Fruit fly (Drosophila melanogaster) whole organism, embryonic: ENCODE results near the gene tws.

Experiments used
- B-H2 ChIP-seq: fragments of 200-800 bp; sonication (Bioruptor generic); optimal IDR thresholded peaks from 2 replicates; lab custom pipeline; 2018; ENCODE audit warnings: missing biosample characterization, mild to moderate bottlenecking, missing genetic modification characterization
- CG1024 ChIP-seq: fragments of 200-800 bp; sonication (Bioruptor generic); IDR thresholded peaks from 2 replicates; pipeline ENCODE4 v1.3.6; 2022; ENCODE audit warnings: missing biosample characterization, missing genetic modification characterization
- CG11504 ChIP-seq: fragments of 200-800 bp; sonication (Bioruptor generic); optimal IDR thresholded peaks from 3 replicates; lab custom pipeline; 2019; ENCODE audit warnings: missing biosample characterization, mild to moderate bottlenecking, missing genetic modification characterization, moderate library complexity
- CG12071 ChIP-seq: fragments of 200-800 bp; sonication (Bioruptor generic); optimal IDR thresholded peaks from 3 replicates; lab custom pipeline; 2018; ENCODE audit warnings: missing biosample characterization, mild to moderate bottlenecking, missing genetic modification characterization
- CG13624 ChIP-seq: fragments of 200-800 bp; sonication (Bioruptor generic); optimal IDR thresholded peaks from 2 replicates; lab custom pipeline; 2016; ENCODE audit warnings: missing biosample characterization, missing genetic modification characterization
- CG15479 ChIP-seq: fragments of 200-800 bp; sonication (Bioruptor generic); optimal IDR thresholded peaks from 3 replicates; lab custom pipeline; 2019; ENCODE audit warnings: missing biosample characterization, mild to moderate bottlenecking, missing genetic modification characterization, moderate library complexity
- CG15514 ChIP-seq: fragments of 200-800 bp; sonication (Bioruptor generic); optimal IDR thresholded peaks from 3 replicates; lab custom pipeline; 2017; ENCODE audit warnings: missing biosample characterization, missing genetic modification characterization, mild to moderate bottlenecking, moderate library complexity, missing genetic modification reagents
- CG16779 ChIP-seq: fragments of 200-800 bp; sonication (Bioruptor generic); IDR thresholded peaks from 2 replicates; pipeline ENCODE4 v1.3.6; 2022; ENCODE audit warnings: missing biosample characterization, missing genetic modification characterization
- CG2129 ChIP-seq: fragments of 200-800 bp; sonication (Bioruptor generic); IDR thresholded peaks from 2 replicates; pipeline ENCODE4 v1.3.6; 2022; ENCODE audit warnings: missing biosample characterization, missing genetic modification characterization; ENCODE audit not compliant: partially characterized antibody
- CG2875 ChIP-seq: fragments of 200-800 bp; sonication (Bioruptor generic); optimal IDR thresholded peaks from 2 replicates; lab custom pipeline; 2017; ENCODE audit warnings: missing biosample characterization, mild to moderate bottlenecking, missing genetic modification characterization, missing genetic modification reagents
- CG3065 ChIP-seq: fragments of 200-800 bp; sonication (Bioruptor generic); optimal IDR thresholded peaks from 2 replicates; lab custom pipeline; 2016; ENCODE audit warnings: missing biosample characterization, missing genetic modification characterization
- CG31224 ChIP-seq: fragments of 200-800 bp; sonication (Bioruptor generic); IDR thresholded peaks from 2 replicates; pipeline ENCODE4 v1.3.6; 2022; ENCODE audit warnings: missing biosample characterization, missing genetic modification characterization
- CG31365 ChIP-seq: fragments of 200-800 bp; sonication (Bioruptor generic); optimal IDR thresholded peaks from 2 replicates; lab custom pipeline; 2018; ENCODE audit warnings: missing biosample characterization, mild to moderate bottlenecking, missing genetic modification characterization
- CG6791 ChIP-seq: fragments of 200-800 bp; sonication (Bioruptor generic); IDR thresholded peaks from 3 replicates; pipeline ENCODE4 v1.3.6; 2022; ENCODE audit warnings: missing biosample characterization, missing genetic modification characterization; ENCODE audit not compliant: partially characterized antibody
- CG7372 ChIP-seq: fragments of 200-800 bp; sonication (Bioruptor generic); IDR thresholded peaks from 2 replicates; pipeline ENCODE4 v1.3.6; 2022; ENCODE audit warnings: missing biosample characterization, missing genetic modification characterization
- CG7745 ChIP-seq: fragments of 200-800 bp; sonication (Bioruptor generic); optimal IDR thresholded peaks from 2 replicates; lab custom pipeline; 2018; ENCODE audit warnings: missing biosample characterization, mild to moderate bottlenecking, missing genetic modification characterization, moderate library complexity
- CG8281 ChIP-seq: fragments of 200-800 bp; sonication (Bioruptor generic); optimal IDR thresholded peaks from 2 replicates; lab custom pipeline; 2018; ENCODE audit warnings: missing biosample characterization, mild to moderate bottlenecking, missing genetic modification characterization, moderate library complexity
- CG8478 ChIP-seq: fragments of >200 bp; optimal IDR thresholded peaks from 2 replicates; lab custom pipeline; 2018
- CG8924 ChIP-seq: fragments of 200-800 bp; optimal IDR thresholded peaks from 3 replicates; lab custom pipeline; 2019; ENCODE audit warnings: missing biosample characterization, mild to moderate bottlenecking, missing genetic modification characterization, moderate library complexity
- CG9437 ChIP-seq: fragments of 200-800 bp; sonication (Bioruptor generic); optimal IDR thresholded peaks from 2 replicates; lab custom pipeline; 2018; ENCODE audit warnings: missing biosample characterization, mild to moderate bottlenecking, missing genetic modification characterization
- CG9609 ChIP-seq: fragments of 200-800 bp; sonication (Bioruptor generic); optimal IDR thresholded peaks from 3 replicates; lab custom pipeline; 2016; ENCODE audit warnings: missing biosample characterization, missing genetic modification characterization
- CTCF ChIP-seq: fragments of 200-800 bp; sonication (Bioruptor generic); optimal IDR thresholded peaks from 2 replicates; lab custom pipeline; 2017; ENCODE audit warnings: missing biosample characterization, mild to moderate bottlenecking, missing genetic modification characterization, moderate library complexity
- Chrac-16 ChIP-seq: fragments of 200-800 bp; sonication (Bioruptor generic); optimal IDR thresholded peaks from 3 replicates; lab custom pipeline; 2016; ENCODE audit warnings: missing biosample characterization, missing genetic modification characterization
- CkIIα-i1 ChIP-seq: fragments of 200-800 bp; sonication (Bioruptor generic); IDR thresholded peaks from 2 replicates; pipeline ENCODE4 v1.3.6; 2022; ENCODE audit warnings: missing biosample characterization, missing genetic modification characterization
- D19A ChIP-seq: fragments of 200-800 bp; optimal IDR thresholded peaks from 3 replicates; lab custom pipeline; 2019; ENCODE audit warnings: missing biosample characterization, mild to moderate bottlenecking, missing genetic modification characterization, moderate library complexity
- Dfd ChIP-seq, 2 experiments: fragments of >200 bp; optimal IDR thresholded peaks; 2 replicates each; lab custom pipeline; 2017; ENCODE audit warnings: missing biosample characterization in 2 of 2, missing genetic modification characterization in 2 of 2
- HLH54F ChIP-seq: fragments of 200-800 bp; sonication (Bioruptor generic); optimal IDR thresholded peaks from 3 replicates; lab custom pipeline; 2016; ENCODE audit warnings: missing biosample characterization, missing genetic modification characterization
- Hr3 ChIP-seq: fragments of 200-800 bp; sonication (Bioruptor generic); optimal IDR thresholded peaks from 3 replicates; lab custom pipeline; 2016; ENCODE audit warnings: missing biosample characterization, missing genetic modification characterization
- Jarid2 ChIP-seq: fragments of 200-800 bp; sonication (Bioruptor generic); optimal IDR thresholded peaks from 3 replicates; lab custom pipeline; 2017; ENCODE audit warnings: mild to moderate bottlenecking, missing biosample characterization, missing genetic modification reagents, missing genetic modification characterization
- Ravus ChIP-seq: fragments of 200-800 bp; sonication (Bioruptor generic); IDR thresholded peaks from 2 replicates; pipeline ENCODE4 v1.3.6; 2022; ENCODE audit warnings: missing biosample characterization, missing genetic modification characterization
- Sry-β ChIP-seq: fragments of 200-800 bp; sonication (Bioruptor generic); optimal IDR thresholded peaks from 2 replicates; lab custom pipeline; 2018; ENCODE audit warnings: missing biosample characterization, mild to moderate bottlenecking, missing genetic modification characterization, moderate library complexity
- Xbp1 ChIP-seq: fragments of 200-800 bp; sonication (Bioruptor generic); optimal IDR thresholded peaks from 3 replicates; lab custom pipeline; 2016; ENCODE audit warnings: missing biosample characterization, mild to moderate bottlenecking, missing genetic modification characterization
- ap ChIP-seq: fragments of 200-800 bp; sonication (Bioruptor generic); IDR thresholded peaks from 2 replicates; pipeline ENCODE4 v1.3.6; 2022; ENCODE audit warnings: missing biosample characterization, missing genetic modification characterization
- bab2 ChIP-seq: fragments of 200-800 bp; sonication (Bioruptor generic); optimal IDR thresholded peaks from 2 replicates; lab custom pipeline; 2016; ENCODE audit warnings: missing biosample characterization, missing genetic modification characterization
- bsh ChIP-seq, 2 experiments: fragments of 200-800 bp; sonication (Bioruptor generic); optimal IDR thresholded peaks; 2 replicates each; lab custom pipeline; 2017 to 2018; ENCODE audit warnings: mild to moderate bottlenecking in 2 of 2, missing biosample characterization in 2 of 2, missing genetic modification characterization in 2 of 2, moderate library complexity in 1 of 2
- cas ChIP-seq: fragments of 200-800 bp; sonication (Bioruptor generic); IDR thresholded peaks from 2 replicates; pipeline ENCODE4 v1.3.6; 2022; ENCODE audit warnings: missing biosample characterization, missing genetic modification characterization
- dimm ChIP-seq: fragments of 200-800 bp; sonication (Bioruptor generic); IDR thresholded peaks from 2 replicates; pipeline ENCODE4 v1.3.6; 2022; ENCODE audit warnings: missing biosample characterization, missing genetic modification characterization
- dmrt99B ChIP-seq: fragments of 200-800 bp; sonication (Bioruptor generic); optimal IDR thresholded peaks from 2 replicates; lab custom pipeline; 2018; ENCODE audit warnings: missing biosample characterization, mild to moderate bottlenecking, missing genetic modification characterization, moderate library complexity
- ewg ChIP-seq: fragments of 200-800 bp; sonication (Bioruptor generic); optimal IDR thresholded peaks from 3 replicates; lab custom pipeline; 2017; ENCODE audit warnings: mild to moderate bottlenecking, missing biosample characterization, missing genetic modification reagents, missing genetic modification characterization
- eyg ChIP-seq: fragments of 200-800 bp; sonication (Bioruptor generic); optimal IDR thresholded peaks from 3 replicates; lab custom pipeline; 2016; ENCODE audit warnings: missing biosample characterization, missing genetic modification characterization
- grn ChIP-seq: fragments of 200-800 bp; sonication (Bioruptor generic); optimal IDR thresholded peaks from 3 replicates; lab custom pipeline; 2017; ENCODE audit warnings: missing biosample characterization, missing genetic modification characterization
- jigr1 ChIP-seq: fragments of 200-800 bp; sonication (Bioruptor generic); IDR thresholded peaks from 3 replicates; pipeline ENCODE4 v1.3.6; 2022; ENCODE audit warnings: missing biosample characterization, missing genetic modification characterization
- jumu ChIP-seq: fragments of 200-800 bp; sonication (Bioruptor generic); optimal IDR thresholded peaks from 3 replicates; lab custom pipeline; 2016; ENCODE audit warnings: missing biosample characterization, missing genetic modification characterization
- kah ChIP-seq: fragments of 200-800 bp; sonication (Bioruptor generic); optimal IDR thresholded peaks from 2 replicates; lab custom pipeline; 2018; ENCODE audit warnings: missing biosample characterization, mild to moderate bottlenecking, missing genetic modification characterization
- ken ChIP-seq: fragments of 200-800 bp; sonication (Bioruptor generic); IDR thresholded peaks from 3 replicates; pipeline ENCODE4 v1.3.6; 2022; ENCODE audit warnings: missing biosample characterization, missing genetic modification characterization
- ranshi ChIP-seq: fragments of 200-800 bp; sonication (Bioruptor generic); IDR thresholded peaks from 2 replicates; pipeline ENCODE4 v1.3.6; 2022; ENCODE audit warnings: missing biosample characterization, missing genetic modification characterization
- scrt ChIP-seq: fragments of 200-800 bp; sonication (Bioruptor generic); optimal IDR thresholded peaks from 2 replicates; lab custom pipeline; 2018; ENCODE audit warnings: missing biosample characterization, mild to moderate bottlenecking, missing genetic modification characterization, moderate library complexity
- tin ChIP-seq: fragments of 200-800 bp; sonication (Bioruptor generic); optimal IDR thresholded peaks from 3 replicates; lab custom pipeline; 2016; ENCODE audit warnings: missing biosample characterization, missing genetic modification characterization
- z ChIP-seq: fragments of 200-800 bp; sonication (Bioruptor generic); IDR thresholded peaks from 3 replicates; pipeline ENCODE4 v1.3.6; 2022; ENCODE audit warnings: missing biosample characterization, missing genetic modification characterization
- zfh1 ChIP-seq: fragments of 200-800 bp; sonication (Bioruptor generic); IDR thresholded peaks from 3 replicates; pipeline ENCODE4 v1.3.6; 2022; ENCODE audit warnings: missing biosample characterization, missing genetic modification characterization

tws gene

DNA sequence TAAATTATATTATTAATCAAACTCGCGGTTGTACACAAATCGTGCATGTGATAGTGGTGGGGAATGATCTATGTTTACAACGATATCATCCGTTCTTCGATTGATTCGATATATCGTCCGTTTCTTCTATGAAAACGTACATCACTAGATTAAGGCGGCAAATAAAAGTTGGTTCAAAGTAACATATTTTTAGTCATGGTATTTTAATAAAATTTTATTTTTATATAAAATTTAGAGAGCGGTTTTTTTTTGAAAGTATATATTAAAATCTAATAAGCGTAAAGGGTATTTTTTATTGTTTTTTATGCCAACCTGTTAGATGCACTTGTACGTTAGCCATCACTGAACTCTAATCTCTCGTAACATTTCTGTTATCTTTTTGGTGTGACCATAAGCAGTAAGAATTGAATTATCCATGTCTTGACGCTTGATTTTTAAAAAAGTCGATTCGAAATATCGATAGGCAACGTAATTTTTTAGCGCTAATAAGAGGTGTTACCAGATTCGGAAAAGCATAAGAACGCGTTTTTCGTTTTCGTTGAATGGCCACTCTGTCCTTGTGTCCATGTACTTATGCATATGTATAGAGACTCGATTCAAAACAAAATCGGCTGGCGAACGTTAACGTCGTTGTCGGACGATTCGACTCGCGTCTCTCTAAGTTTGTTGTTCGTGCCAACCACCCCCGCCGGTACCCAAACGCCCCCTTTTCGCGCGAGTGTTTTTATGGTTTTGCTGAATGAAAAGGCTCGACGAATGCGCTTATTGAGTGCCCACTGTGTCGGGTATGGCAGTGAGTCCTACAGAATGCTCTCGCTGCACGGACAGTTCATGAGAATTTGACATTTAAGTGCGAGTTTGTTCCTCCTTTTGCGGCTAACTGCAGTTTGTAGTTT lies 4.8 kb upstream of the tws start, which contains the start of the genes TAF1B and Invadolysin (continued):
- TF ChIP-seq ken (GFP tag; lab: Robert Waterston, UW) (0 out of 3 replicates have a peak, but pooled peaks have one; percentile 42), Hr3 (GFP tag; lab: Kevin White, UChicago) (peak; percentile 51), dimm (GFP tag; lab: Robert Waterston, UW) (no peak), CG8478 (no peak), HLH54F (GFP tag; lab: Kevin White, UChicago) (peak; percentile 26), CTCF (GFP tag; lab: Kevin White, UChicago) (peak; percentile 69), dmrt99B (tag; lab: Kevin White, UChicago) (peak; percentile 22), ap (no peak), zfh1 (GFP tag; lab: Robert Waterston, UW) (peak; percentile 45; the same call in 1 of the 3 replicates), eyg (GFP tag; lab: Kevin White, UChicago) (no peak), CG31224 (GFP tag; lab: Robert Waterston, UW) (no peak), CG2129 (GFP tag; lab: Robert Waterston, UW) (peak; percentile 39), Chrac-16 (peak; percentile 30), CG9609 (GFP tag; lab: Kevin White, UChicago) (no peak), Jarid2 (GFP tag; lab: Kevin White, UChicago) (peak; percentile 94), CG9437 (peak; percentile 28), z (GFP tag; lab: Robert Waterston, UW) (peak; percentile 71; the same call in 2 of the 3 replicates), CG7745 (tag; lab: Kevin White, UChicago) (no peak), CG3065 (no peak), Xbp1 (GFP tag; lab: Kevin White, UChicago) (peak; percentile 63), CG15479 (GFP tag; lab: Kevin White, UChicago) (no peak), ranshi (peak; percentile 37; the same call in 1 of the 2 replicates), jigr1 (no peak), CG1024 (GFP tag; lab: Robert Waterston, UW) (no peak), CG16779 (GFP tag; lab: Robert Waterston, UW) (no peak), Sry-β (GFP tag; lab: Kevin White, UChicago) (peak; percentile 48), CG8924 (tag; lab: Kevin White, UChicago) (peak; percentile 61), CkIIα-i1 (GFP tag; lab: Robert Waterston, UW) (no peak), jumu (no peak), ewg (no peak), kah (GFP tag; lab: Kevin White, UChicago) (no peak), tin (GFP tag; lab: Kevin White, UChicago) (peak; percentile 20), D19A (tag; lab: Kevin White, UChicago) (peak; percentile 40), CG31365 (tag; lab: Kevin White, UChicago) (peak; percentile 54), CG7372 (GFP tag; lab: Robert Waterston, UW) (0 out of 2 replicates have a peak, but pooled peaks have one; percentile 29), CG13624 (GFP tag; lab: Kevin White, UChicago) (peak; percentile 54), CG2875 (GFP tag; lab: Kevin White, UChicago) (no peak), Dfd (GFP tag; optimal IDR thresholded peaks at IDR 0.05; lab: Kevin White, UChicago) (no peak), CG15514 (GFP tag; lab: Kevin White, UChicago) (peak; percentile 65), B-H2 (GFP tag; lab: Kevin White, UChicago) (peak; percentile 41), CG12071 (GFP tag; lab: Kevin White, UChicago) (peak; percentile 51), cas (GFP tag; lab: Robert Waterston, UW) (peak; percentile 45; the same call in 1 of the 2 replicates), bsh (GFP tag; optimal IDR thresholded peaks at IDR 0.05; lab: Kevin White, UChicago) (peak in 1 of 2 experiments; percentile 31), CG11504 (tag; lab: Kevin White, UChicago) (peak; percentile 61), CG6791 (GFP tag; lab: Robert Waterston, UW) (peak; percentile 93), grn (GFP tag; lab: Kevin White, UChicago) (peak; percentile 65), bab2 (GFP tag; lab: Kevin White, UChicago) (peak; percentile 59), scrt (GFP tag; lab: Kevin White, UChicago) (peak; percentile 6), Ravus (GFP tag; lab: Robert Waterston, UW) (no peak), CG8281 (tag; lab: Kevin White, UChicago) (no peak)
